Worm (Caenorhabditis elegans) whole organism, L2 larva: ENCODE measurements around the gene evl-18.

Experiments used
- ceh-82 ChIP-seq: fragments of 150-350 bp; optimal IDR thresholded peaks from 2 replicates; lab custom pipeline; 2014; ENCODE audit warnings: missing biosample characterization, missing genetic modification characterization
- dmd-4 ChIP-seq: sonication (generic microtip); optimal IDR thresholded peaks from 2 replicates; lab custom pipeline; 2017; ENCODE audit warnings: missing biosample characterization, missing genetic modification characterization
- egl-27 ChIP-seq: sonication (generic microtip); optimal IDR thresholded peaks from 3 replicates; lab custom pipeline; 2017; ENCODE audit warnings: missing biosample characterization, missing genetic modification reagents, missing genetic modification characterization
- mab-5 ChIP-seq: fragments of 150-350 bp; optimal IDR thresholded peaks from 2 replicates; lab custom pipeline; 2014; ENCODE audit warnings: missing biosample characterization, missing genetic modification characterization
- mdl-1 ChIP-seq, 2 experiments: fragments of 150-350 bp in 1 of 2; sonication (generic microtip) in 1 of 2; optimal IDR thresholded peaks; 2 replicates each; lab custom pipeline; 2017; ENCODE audit warnings: missing biosample characterization in 2 of 2, missing genetic modification characterization in 2 of 2
- nhr-11 ChIP-seq: fragments of 150-350 bp; optimal IDR thresholded peaks from 2 replicates; lab custom pipeline; 2014; ENCODE audit warnings: missing biosample characterization, missing genetic modification characterization
- nhr-237 ChIP-seq: fragments of 150-350 bp; optimal IDR thresholded peaks from 2 replicates; lab custom pipeline; 2014; ENCODE audit warnings: missing biosample characterization, missing genetic modification characterization
- nhr-25 ChIP-seq: fragments of 150-350 bp; sonication (generic microtip); optimal IDR thresholded peaks from 3 replicates; lab custom pipeline; 2014; ENCODE audit warnings: missing biosample characterization, missing genetic modification characterization
- nhr-77 ChIP-seq: fragments of 150-350 bp; optimal IDR thresholded peaks from 2 replicates; lab custom pipeline; 2014; ENCODE audit warnings: missing biosample characterization, missing genetic modification characterization
- snpc-4 ChIP-seq: fragments of 150-350 bp; optimal IDR thresholded peaks from 2 replicates; lab custom pipeline; 2014; ENCODE audit warnings: missing biosample characterization, missing genetic modification characterization
- unc-39 ChIP-seq: fragments of 150-350 bp; optimal IDR thresholded peaks from 2 replicates; lab custom pipeline; 2014; ENCODE audit warnings: missing biosample characterization, missing genetic modification characterization
- unc-62 ChIP-seq: fragments of 150-350 bp; optimal IDR thresholded peaks from 2 replicates; lab custom pipeline; 2014; ENCODE audit warnings: missing biosample characterization, missing genetic modification reagents, missing genetic modification characterization
- zag-1 ChIP-seq: fragments of 150-350 bp; optimal IDR thresholded peaks from 2 replicates; lab custom pipeline; 2014; ENCODE audit warnings: missing biosample characterization, missing genetic modification characterization

ce11 chrIII:3737742-3738141, 2.9 kb upstream of the evl-18 start:
- no peak for TF ChIP-seq nhr-77 (tag; lab: Kevin White, UChicago)
- no peak for TF ChIP-seq nhr-25 (tag; lab: Kevin White, UChicago)
- TF ChIP-seq mdl-1 (tag; optimal IDR thresholded peaks at IDR 0.05; lab: Kevin White, UChicago) = no peak
- TF ChIP-seq mab-5 (tag; lab: Kevin White, UChicago) = no peak
- TF ChIP-seq dmd-4 (tag; lab: Kevin White, UChicago) = no peak
- TF ChIP-seq unc-39 = no peak
- no peak for TF ChIP-seq egl-27 (tag; lab: Kevin White, UChicago)
- no peak for TF ChIP-seq zag-1 (tag; lab: Kevin White, UChicago)
- TF ChIP-seq unc-62 = no peak
- TF ChIP-seq nhr-237 (tag; lab: Kevin White, UChicago) = no peak
- TF ChIP-seq ceh-82 (tag; lab: Kevin White, UChicago) = no peak
- TF ChIP-seq nhr-11 (tag; lab: Kevin White, UChicago) = no peak
- no peak for TF ChIP-seq snpc-4 (tag; lab: Kevin White, UChicago)
